Worm (Caenorhabditis elegans): ENCODE results near the gene F32D8.13.

ce11 chrV:10902682-10903081 lies 6.3 kb upstream of the F32D8.13 start, which contains the start of gene F32D8.8:
- TF ChIP-seq W03F9.2 (tag; optimal IDR thresholded peaks at IDR 0.05) (no peak), dao-5 (tag; optimal IDR thresholded peaks at IDR 0.05) (no peak), him-1 (tag; optimal IDR thresholded peaks at IDR 0.05) (no peak)
